Fruit fly (Drosophila melanogaster): Measurements from ENCODE around the gene CG2186.

Gene CG2186

DNA sequence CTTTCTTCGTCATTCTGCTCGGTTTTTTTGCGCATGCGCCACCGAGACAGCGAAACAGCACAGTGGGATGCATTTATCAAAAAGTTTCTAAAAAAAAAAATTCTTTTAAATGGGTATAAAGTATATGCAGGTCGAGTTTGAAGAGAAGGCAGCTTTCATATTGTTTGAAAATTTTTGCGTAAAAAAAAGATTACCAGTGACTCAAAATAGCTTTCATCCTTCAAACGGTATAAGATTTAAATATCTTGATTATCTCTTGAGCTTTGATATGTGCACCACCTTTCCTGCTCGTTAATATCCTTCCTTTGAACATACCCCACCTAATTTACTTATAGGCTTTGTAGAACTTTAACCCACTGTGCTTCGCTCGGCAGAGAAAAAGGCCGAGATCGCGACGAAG, 47.6 kb downstream of the CG2186 start (continued):
- no peak for TF ChIP-seq Eip93F (GFP tag; optimal IDR thresholded peaks at IDR 0.05)
- TF ChIP-seq CG3032 (tag; optimal IDR thresholded peaks at IDR 0.05) = no peak
- TF ChIP-seq CG11294 (GFP tag; IDR thresholded peaks at IDR 0.05) = no peak
- TF ChIP-seq net (GFP tag; optimal IDR thresholded peaks at IDR 0.05) = no peak
- peak; percentile 26 for TF ChIP-seq achi (GFP tag; optimal IDR thresholded peaks at IDR 0.05)
- TF ChIP-seq Blimp-1 (GFP tag; optimal IDR thresholded peaks at IDR 0.05) = no peak
- peak; percentile 79 for TF ChIP-seq Eip78C (GFP tag)
- TF ChIP-seq Met (GFP tag; optimal IDR thresholded peaks at IDR 0.05) = peak; percentile 46
- no peak for TF ChIP-seq fd85E (GFP tag; optimal IDR thresholded peaks at IDR 0.05)
- TF ChIP-seq eg (GFP tag; IDR thresholded peaks at IDR 0.05) = peak; percentile 10; the same call in 1 of the 3 replicates
- peak; percentile 4 for TF ChIP-seq CG6792 (GFP tag; optimal IDR thresholded peaks at IDR 0.05)
- TF ChIP-seq OdsH (GFP tag; optimal IDR thresholded peaks at IDR 0.05) = peak; percentile 36
- peak; percentile 13 for TF ChIP-seq Hr39 (GFP tag; optimal IDR thresholded peaks at IDR 0.05)

dm6 chrX:10905467-10905866, 48.0 kb downstream of the CG2186 start, which contains the start of gene CG43901:
Gene CG43901, plus strand, starts transcription at chrX:10905767.
- TF ChIP-seq CG3032 (tag; optimal IDR thresholded peaks at IDR 0.05) = no peak
- no peak for TF ChIP-seq CG7368 (GFP tag; optimal IDR thresholded peaks at IDR 0.05)
- TF ChIP-seq ss (GFP tag; optimal IDR thresholded peaks at IDR 0.05) = no peak
- no peak for TF ChIP-seq CG34406 (GFP tag; optimal IDR thresholded peaks at IDR 0.05)
- no peak for TF ChIP-seq Sox102F (GFP tag; optimal IDR thresholded peaks at IDR 0.05)

DNA sequence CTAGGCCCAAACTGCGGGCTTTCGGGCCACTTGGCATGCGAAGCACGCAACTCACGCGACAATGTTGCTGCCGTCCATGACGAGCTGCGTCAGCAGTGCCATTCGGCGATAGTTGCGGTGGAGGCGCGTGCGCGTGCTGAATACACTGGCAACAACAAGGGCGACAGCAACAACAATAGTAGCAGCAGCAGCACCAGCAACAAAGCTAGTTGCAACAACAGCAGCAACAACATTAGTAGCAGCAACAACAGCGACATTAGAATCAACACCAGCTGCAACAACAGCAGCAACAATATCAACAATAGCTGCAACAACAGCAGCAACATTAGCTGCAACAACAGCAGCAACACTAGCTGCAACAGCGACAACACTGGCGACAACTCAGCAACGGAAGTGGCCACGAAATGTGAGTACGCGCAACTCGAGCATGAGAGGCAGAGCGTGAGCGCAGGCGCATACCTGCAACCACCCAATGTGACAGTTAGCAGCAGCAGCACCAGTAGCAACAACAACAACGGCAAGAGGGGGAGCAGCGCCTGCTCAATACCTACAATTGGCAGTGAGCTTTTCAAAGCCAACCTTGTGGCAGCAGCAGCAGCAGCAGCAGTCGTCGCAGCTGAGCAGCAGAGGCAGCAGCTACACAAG, 48.9 kb downstream of the CG2186 start:
- TF ChIP-seq ss (GFP tag; optimal IDR thresholded peaks at IDR 0.05) (peak in 1 of 2 experiments; percentile 1), dac (GFP tag; optimal IDR thresholded peaks at IDR 0.05) (no peak)

dm6 chrX:10912585-10912984, 55.1 kb downstream of the CG2186 start:
- TF ChIP-seq Eip78C (GFP tag) (no peak), dsx (GFP tag; optimal IDR thresholded peaks at IDR 0.05; ENCODE audit: poor library complexity, severe bottlenecking) (no peak), CG9139 (GFP tag; optimal IDR thresholded peaks at IDR 0.05) (no peak), Hr39 (GFP tag; optimal IDR thresholded peaks at IDR 0.05) (no peak), Hr38 (GFP tag; optimal IDR thresholded peaks at IDR 0.05) (no peak), fkh (GFP tag; optimal IDR thresholded peaks at IDR 0.05) (no peak), Sox102F (GFP tag; optimal IDR thresholded peaks at IDR 0.05) (no peak), spab (GFP tag; optimal IDR thresholded peaks at IDR 0.05) (no peak), CG8319 (GFP tag; optimal IDR thresholded peaks at IDR 0.05) (no peak)

All from whole organism, prepupa.